Fruit fly (Drosophila melanogaster) ovary, adult (tissue): ENCODE data around the gene RpL37A.

ENCODE experiments used
- CG17801 ChIP-seq: fragments of 200-800 bp; optimal IDR thresholded peaks from 2 replicates; lab custom pipeline; 2019; ENCODE audit warnings: missing biosample characterization, mild to moderate bottlenecking, missing genetic modification characterization, moderate library complexity; ENCODE audit not compliant: partially characterized antibody

RpL37A gene

DNA sequence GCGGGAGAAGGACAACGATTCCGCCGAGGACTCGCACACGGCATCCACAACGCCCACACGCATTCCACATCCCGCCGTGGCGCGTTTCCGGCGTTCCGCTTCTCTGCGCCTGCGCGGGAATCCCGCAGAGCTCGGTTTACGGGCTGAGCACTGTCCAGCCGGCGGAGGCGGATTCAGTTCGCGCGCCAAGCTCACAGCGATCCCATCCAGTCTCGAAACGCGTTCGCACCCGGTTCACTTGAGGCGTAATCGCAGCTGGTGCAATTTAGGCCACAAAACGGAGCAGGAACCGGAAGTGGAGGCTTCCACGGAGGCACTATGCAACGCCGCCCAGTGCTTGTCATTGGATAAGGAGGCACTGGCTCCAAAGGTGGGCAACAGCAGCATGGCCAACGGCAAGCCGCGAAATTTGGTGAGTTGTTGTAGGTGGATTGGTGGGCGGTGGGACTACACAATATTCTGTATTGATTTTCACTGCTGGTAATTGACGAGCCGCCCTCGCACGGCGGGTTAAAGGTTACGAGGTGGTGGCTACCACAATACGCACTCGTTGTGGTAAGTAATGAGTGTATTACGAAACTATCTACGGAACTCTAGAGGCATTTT lies 7.9 kb upstream of the RpL37A start:
- no peak for TF ChIP-seq CG17801 (GFP tag; lab: Kevin White, UChicago)

dm6 chr2L:5063936-5064335 lies 6.8 kb upstream of the RpL37A start:
- TF ChIP-seq CG17801 (GFP tag; lab: Kevin White, UChicago) = no peak

DNA sequence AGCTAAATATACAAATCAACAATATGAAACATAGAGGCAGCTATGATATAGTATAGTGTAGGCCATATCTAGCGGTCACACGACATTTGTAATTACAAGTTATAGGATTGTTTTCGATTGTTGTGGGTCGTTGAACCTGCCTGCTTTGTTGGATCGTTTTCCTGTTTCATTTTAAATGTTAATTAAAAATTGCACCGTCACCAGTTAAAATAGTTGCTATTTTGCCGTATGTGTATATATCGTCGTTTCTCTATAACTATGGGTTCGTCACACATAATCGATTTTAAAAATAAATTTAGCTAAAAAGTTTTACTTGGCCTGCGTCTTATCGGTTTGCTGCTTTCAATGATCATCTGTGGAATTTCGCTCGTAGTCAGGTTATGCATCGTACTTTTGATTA lies 1.6 kb downstream of the RpL37A start:
- TF ChIP-seq CG17801 (GFP tag; lab: Kevin White, UChicago) = no peak

DNA sequence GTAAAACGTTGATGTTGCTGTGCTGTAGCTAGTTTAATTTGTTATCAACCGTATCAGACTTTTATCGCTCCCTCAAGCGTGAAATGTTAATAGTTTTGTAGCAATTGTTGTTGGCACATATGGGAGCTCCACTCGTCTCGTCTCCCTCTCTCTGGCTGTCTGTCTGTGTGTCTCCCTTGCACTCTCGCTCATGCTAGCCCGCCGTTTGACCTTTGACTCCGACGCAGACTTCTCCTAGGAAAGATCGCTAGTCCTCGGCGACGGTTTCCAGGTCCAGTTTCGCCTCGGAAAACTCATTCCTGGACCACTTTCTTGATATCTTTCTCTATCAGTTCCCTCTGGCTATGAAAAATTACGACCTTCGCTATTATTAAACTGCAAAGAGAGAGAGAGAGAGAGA lies 8.4 kb downstream of the RpL37A start:
- TF ChIP-seq CG17801 (GFP tag; lab: Kevin White, UChicago) = no peak

DNA sequence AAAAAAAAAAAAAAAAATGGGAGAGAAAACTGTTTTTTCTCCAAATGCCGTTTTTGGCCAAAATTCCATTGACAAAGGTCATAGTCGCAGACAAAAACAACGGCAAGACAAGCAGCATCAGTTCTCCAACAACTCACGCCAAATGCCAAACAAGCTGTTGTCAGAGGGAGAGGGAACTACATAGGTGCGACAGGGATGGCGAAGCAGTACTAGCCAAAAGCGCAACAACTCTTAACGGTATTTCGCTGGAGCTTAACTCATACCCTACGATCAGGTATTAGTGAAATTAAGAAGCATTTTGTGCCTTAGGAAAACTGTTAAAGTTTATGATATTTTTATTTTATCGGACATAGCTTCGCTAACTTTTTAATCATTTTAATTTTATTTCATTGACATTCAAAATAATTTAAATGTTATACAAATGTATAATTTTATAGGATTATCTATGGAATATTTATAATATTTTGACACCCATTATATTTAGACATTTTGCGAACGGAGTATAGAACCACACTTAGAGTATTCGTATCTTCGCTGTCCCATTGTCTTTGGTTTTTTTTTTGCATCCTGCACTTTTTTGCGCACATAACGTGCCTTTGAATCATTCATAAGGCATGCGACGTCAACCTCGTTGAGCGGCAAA lies 9.6 kb downstream of the RpL37A start:
- TF ChIP-seq CG17801 (GFP tag; lab: Kevin White, UChicago) = no peak

DNA sequence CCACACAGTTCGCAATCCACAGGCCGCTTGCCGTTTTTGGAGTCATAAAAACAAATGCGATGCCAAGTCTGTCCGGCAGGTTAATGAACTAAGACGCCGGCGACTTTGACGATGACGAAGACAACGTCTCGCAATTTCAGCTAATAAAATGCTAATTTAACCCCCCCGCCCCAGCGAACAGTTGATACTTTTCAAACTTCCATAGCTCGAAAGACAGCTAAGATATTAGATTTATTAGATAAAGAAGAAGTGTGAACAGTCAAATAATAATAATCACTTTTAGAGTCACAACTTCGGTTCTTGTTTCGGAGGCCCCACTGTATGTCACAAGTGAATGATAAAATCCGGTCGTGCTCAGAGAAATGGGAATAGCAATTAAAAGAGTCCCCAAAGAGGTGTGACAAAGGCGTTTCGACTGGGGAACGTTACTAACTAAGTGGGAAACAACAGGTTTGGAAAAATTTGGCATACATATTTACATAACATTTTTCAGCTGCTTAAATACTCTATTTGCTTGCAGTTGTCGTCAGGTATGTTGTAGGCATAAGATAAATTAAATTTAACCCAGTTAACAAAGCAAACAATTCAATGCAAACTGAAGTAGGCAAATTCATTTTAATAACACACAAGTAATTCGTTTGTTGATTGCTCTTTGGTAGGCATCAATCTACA lies 14.0 kb downstream of the RpL37A start:
- TF ChIP-seq CG17801 (GFP tag; lab: Kevin White, UChicago) = no peak

- peak; percentile 44 for TF ChIP-seq CG17801 (GFP tag; lab: Kevin White, UChicago)
These were observed 14.8 kb downstream of the RpL37A start for dm6 chr2L:5085561-5085960.

DNA sequence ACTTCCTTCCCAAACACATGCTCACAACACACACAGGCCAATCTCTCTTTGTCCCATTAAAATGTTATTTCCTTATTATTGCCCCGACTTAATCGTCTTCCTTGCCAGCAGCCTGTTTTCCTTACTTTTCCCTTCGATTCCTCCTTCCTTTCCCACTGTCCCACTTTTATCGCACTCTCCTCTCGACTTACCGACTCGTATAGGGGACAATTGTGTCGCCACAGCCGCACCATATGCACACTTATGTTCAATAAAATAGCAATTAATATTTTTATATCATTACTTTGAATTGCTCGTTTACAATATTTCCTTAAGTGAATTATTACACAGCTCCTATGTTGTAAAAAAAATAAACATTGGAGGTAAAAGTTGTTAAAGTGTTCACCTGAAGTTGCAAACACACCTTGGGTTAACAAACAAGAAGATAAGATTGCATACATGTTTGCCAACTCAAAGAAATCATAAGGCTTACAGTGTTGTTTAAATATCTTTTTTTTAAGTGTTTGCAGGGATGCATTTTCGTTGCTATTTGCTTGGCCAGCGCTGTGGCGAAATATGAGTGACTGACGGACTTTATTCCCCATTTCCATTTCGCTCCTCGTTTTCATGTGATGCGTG lies 16.3 kb downstream of the RpL37A start:
- TF ChIP-seq CG17801 (GFP tag; lab: Kevin White, UChicago) = peak; percentile 86

dm6 chr2L:5088649-5089270 lies 18.0 kb downstream of the RpL37A start:
- TF ChIP-seq CG17801 (GFP tag; lab: Kevin White, UChicago) = no peak

DNA sequence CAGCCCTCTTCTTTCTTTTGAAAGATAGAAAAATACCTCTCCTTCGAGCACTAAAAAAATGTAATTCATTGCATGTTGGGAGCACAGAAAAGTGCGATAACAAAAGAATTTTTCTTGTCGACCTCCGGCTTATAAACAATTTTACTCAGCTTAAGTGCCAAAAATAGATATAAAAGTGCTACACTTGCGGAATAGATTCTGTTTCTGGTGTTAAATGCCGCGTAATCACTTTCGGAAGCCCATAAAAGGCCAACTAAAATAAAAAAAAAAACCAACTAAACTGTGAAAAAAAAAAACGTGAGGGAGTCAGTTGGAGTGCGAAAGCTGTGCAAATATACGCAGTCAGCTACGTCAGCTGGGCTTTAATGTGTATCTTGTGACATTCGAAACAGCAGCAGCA lies 18.9 kb downstream of the RpL37A start:
- peak; percentile 12 for TF ChIP-seq CG17801 (GFP tag; lab: Kevin White, UChicago)

- no peak for TF ChIP-seq CG17801 (GFP tag; lab: Kevin White, UChicago)
These were observed 19.6 kb downstream of the RpL37A start for dm6 chr2L:5090352-5090751.

DNA sequence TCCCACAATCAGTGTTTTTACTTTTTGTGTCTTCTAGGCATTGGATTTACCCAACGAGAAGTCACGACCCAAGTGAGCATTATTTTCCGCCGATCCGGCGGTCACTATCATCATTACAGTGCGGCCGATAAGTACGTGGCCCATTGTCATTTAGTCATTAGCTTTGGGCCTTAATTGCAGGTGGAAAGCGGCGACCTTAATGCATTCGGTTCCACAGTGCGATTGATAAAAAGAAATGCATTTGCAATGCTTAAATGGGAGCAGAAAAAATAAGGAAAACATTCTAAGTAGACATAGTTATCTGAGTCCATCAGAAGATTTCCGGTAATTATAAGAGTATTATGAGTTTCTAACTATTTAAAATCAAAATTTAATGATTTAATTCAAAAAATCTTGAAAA lies 21.4 kb downstream of the RpL37A start:
- TF ChIP-seq CG17801 (GFP tag; lab: Kevin White, UChicago) = no peak

DNA sequence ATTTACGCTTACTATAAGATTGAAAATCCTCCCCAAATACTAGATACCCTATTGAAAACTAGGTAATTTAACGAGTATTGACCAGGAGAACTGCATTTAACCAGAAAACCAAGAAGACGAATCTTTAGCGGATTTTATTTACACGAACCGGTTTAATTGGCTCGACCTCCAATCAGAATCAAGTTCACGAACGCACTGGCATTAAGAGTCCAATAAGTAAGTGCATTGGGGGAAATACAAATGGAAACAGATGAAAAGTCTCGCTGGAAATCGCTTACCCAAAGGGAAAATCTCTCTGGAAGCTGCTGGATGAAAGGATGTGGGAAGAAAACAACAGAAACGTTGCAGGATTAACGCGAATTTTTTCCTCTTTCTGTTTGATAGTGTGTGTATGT lies 21.8 kb downstream of the RpL37A start:
- no peak for TF ChIP-seq CG17801 (GFP tag; lab: Kevin White, UChicago)

DNA sequence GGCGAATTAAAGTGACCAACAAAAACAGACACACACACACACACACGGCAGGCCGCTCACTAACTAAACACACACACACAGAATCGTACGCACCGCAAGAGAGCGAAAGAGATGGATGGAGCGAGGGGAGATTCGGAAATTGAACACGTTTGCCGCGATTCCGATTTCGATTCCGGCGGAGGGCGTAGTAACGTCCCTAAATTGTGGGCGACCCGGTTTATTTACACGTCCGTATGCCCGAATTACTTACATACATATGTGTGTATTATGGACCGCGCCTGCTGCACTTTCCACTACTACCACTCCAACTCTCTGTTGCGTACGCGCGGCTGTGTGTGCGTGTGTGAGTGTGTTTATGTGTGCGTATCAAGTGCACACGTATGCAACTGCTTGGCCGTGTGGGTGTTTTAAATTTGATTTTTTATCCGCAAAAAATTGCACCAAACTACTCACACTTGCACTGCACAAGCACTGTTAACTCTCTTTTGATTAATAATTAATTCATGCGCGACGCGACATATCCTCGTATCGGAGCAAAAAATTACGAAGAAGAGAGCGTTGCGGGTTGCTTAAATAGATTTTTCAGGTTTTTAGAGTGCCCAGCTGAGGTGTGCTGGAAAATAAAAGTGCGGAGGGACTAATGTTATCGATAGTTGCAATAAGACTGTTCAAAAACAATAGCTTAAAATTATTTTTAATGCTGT lies 22.4 kb downstream of the RpL37A start, which contains the start of gene Pgant5:
Gene Pgant5, minus strand, starts transcription at position 601 of the 704 bp plus-strand sequence.
- peak; percentile 47 for TF ChIP-seq CG17801 (GFP tag; lab: Kevin White, UChicago)
